Fruit fly (Drosophila melanogaster) whole organism, embryonic: ENCODE data around the gene Bem46.

ENCODE experiments used
- Aef1 ChIP-seq: fragments of 200-800 bp; sonication (Bioruptor generic); IDR thresholded peaks from 3 replicates; pipeline ENCODE4 v1.3.6; 2022; ENCODE audit warnings: missing biosample characterization, missing genetic modification characterization
- Blimp-1 ChIP-seq: fragments of 200-800 bp; sonication (Bioruptor generic); optimal IDR thresholded peaks from 3 replicates; lab custom pipeline; 2018; ENCODE audit warnings: missing biosample characterization, missing genetic modification characterization, mild to moderate bottlenecking, moderate library complexity, missing genetic modification reagents
- CG10209 ChIP-seq: fragments of 200-800 bp; sonication (Bioruptor generic); optimal IDR thresholded peaks from 3 replicates; lab custom pipeline; 2017; ENCODE audit warnings: missing biosample characterization, mild to moderate bottlenecking, missing genetic modification characterization, missing genetic modification reagents
- CG10366 ChIP-seq: fragments of 200-800 bp; sonication (Bioruptor generic); IDR thresholded peaks from 2 replicates; pipeline ENCODE4 v1.3.6; 2022; ENCODE audit warnings: missing biosample characterization, missing genetic modification characterization
- CG10959 ChIP-seq: fragments of 200-800 bp; sonication (Bioruptor generic); IDR thresholded peaks from 2 replicates; pipeline ENCODE4 v1.3.6; 2022; ENCODE audit warnings: missing biosample characterization, missing genetic modification characterization
- CG13123 ChIP-seq: fragments of 200-800 bp; sonication (Bioruptor generic); optimal IDR thresholded peaks from 2 replicates; lab custom pipeline; 2016; ENCODE audit warnings: missing biosample characterization, missing genetic modification characterization
- CG13424 ChIP-seq: fragments of 200-800 bp; sonication (Bioruptor generic); optimal IDR thresholded peaks from 2 replicates; lab custom pipeline; 2019; ENCODE audit warnings: missing biosample characterization, mild to moderate bottlenecking, missing genetic modification characterization, moderate library complexity
- CG13775 ChIP-seq: fragments of 200-800 bp; sonication (Bioruptor generic); optimal IDR thresholded peaks from 3 replicates; lab custom pipeline; 2017; ENCODE audit warnings: missing biosample characterization, mild to moderate bottlenecking, missing genetic modification characterization
- CG14710 ChIP-seq: fragments of 200-800 bp; sonication (Bioruptor generic); optimal IDR thresholded peaks from 3 replicates; lab custom pipeline; 2019; ENCODE audit warnings: missing biosample characterization, mild to moderate bottlenecking, missing genetic modification characterization, moderate library complexity
- CG15479 ChIP-seq: fragments of 200-800 bp; sonication (Bioruptor generic); optimal IDR thresholded peaks from 3 replicates; lab custom pipeline; 2019; ENCODE audit warnings: missing biosample characterization, mild to moderate bottlenecking, missing genetic modification characterization, moderate library complexity
- CG15696 ChIP-seq: fragments of 200-800 bp; sonication (Bioruptor generic); optimal IDR thresholded peaks from 2 replicates; lab custom pipeline; 2019; ENCODE audit warnings: missing biosample characterization, mild to moderate bottlenecking, missing genetic modification characterization, moderate library complexity
- CG17328 ChIP-seq: fragments of 200-800 bp; sonication (Bioruptor generic); IDR thresholded peaks from 2 replicates; pipeline ENCODE4 v1.3.6; 2022; ENCODE audit warnings: missing biosample characterization, missing genetic modification characterization
- CG17829 ChIP-seq: fragments of 200-800 bp; optimal IDR thresholded peaks from 2 replicates; lab custom pipeline; 2019; ENCODE audit warnings: missing biosample characterization, mild to moderate bottlenecking, missing genetic modification characterization, moderate library complexity
- CG1792 ChIP-seq: fragments of 200-800 bp; sonication (Bioruptor generic); optimal IDR thresholded peaks from 2 replicates; lab custom pipeline; 2016; ENCODE audit warnings: missing biosample characterization, missing genetic modification characterization
- CG18262 ChIP-seq: fragments of 200-800 bp; optimal IDR thresholded peaks from 3 replicates; lab custom pipeline; 2019; ENCODE audit warnings: missing biosample characterization, mild to moderate bottlenecking, missing genetic modification characterization, moderate library complexity
- CG32772 ChIP-seq: fragments of 200-800 bp; sonication (Bioruptor generic); IDR thresholded peaks from 2 replicates; pipeline ENCODE4 v1.3.6; 2022; ENCODE audit warnings: missing biosample characterization, missing genetic modification characterization
- CG5245 ChIP-seq: fragments of 200-800 bp; sonication (Bioruptor generic); optimal IDR thresholded peaks from 3 replicates; lab custom pipeline; 2016; ENCODE audit warnings: missing biosample characterization, missing genetic modification characterization
- CG5953 ChIP-seq: fragments of 200-800 bp; sonication (Bioruptor generic); IDR thresholded peaks from 2 replicates; pipeline ENCODE4 v1.3.6; 2022; ENCODE audit warnings: missing biosample characterization, missing genetic modification characterization
- CG6689 ChIP-seq: fragments of 200-800 bp; sonication (Bioruptor generic); IDR thresholded peaks from 2 replicates; pipeline ENCODE4 v1.3.6; 2022; ENCODE audit warnings: missing biosample characterization, missing genetic modification characterization
- CG7928 ChIP-seq: fragments of 200-800 bp; sonication (Bioruptor generic); optimal IDR thresholded peaks from 2 replicates; lab custom pipeline; 2017; ENCODE audit warnings: missing biosample characterization, mild to moderate bottlenecking, missing genetic modification characterization
- CG8359 ChIP-seq: fragments of 200-800 bp; sonication (Bioruptor generic); optimal IDR thresholded peaks from 2 replicates; lab custom pipeline; 2017; ENCODE audit warnings: missing biosample characterization, mild to moderate bottlenecking, missing genetic modification characterization, borderline replicate concordance
- CG9727 ChIP-seq: fragments of 200-800 bp; sonication (Bioruptor generic); optimal IDR thresholded peaks from 3 replicates; lab custom pipeline; 2017; ENCODE audit warnings: missing biosample characterization, mild to moderate bottlenecking, missing genetic modification characterization
- D ChIP-seq, 2 experiments: fragments of 200-800 bp in 1 of 2; fragments of >200 bp in 1 of 2; sonication (Bioruptor generic) in 1 of 2; optimal IDR thresholded peaks; 2 replicates in 1 of 2; 3 replicates in 1 of 2; lab custom pipeline; 2017; ENCODE audit warnings: mild to moderate bottlenecking in 1 of 2, missing biosample characterization in 1 of 2, missing genetic modification characterization in 1 of 2, missing genetic modification reagents in 1 of 2
- Dfd ChIP-seq, 2 experiments: fragments of >200 bp; optimal IDR thresholded peaks; 2 replicates each; lab custom pipeline; 2017; ENCODE audit warnings: missing biosample characterization in 2 of 2, missing genetic modification characterization in 2 of 2
- Gsc ChIP-seq: fragments of 200-800 bp; sonication (Bioruptor generic); IDR thresholded peaks from 2 replicates; pipeline ENCODE4 v1.3.6; 2022; ENCODE audit warnings: missing biosample characterization, missing genetic modification characterization
- HLH3B ChIP-seq: fragments of 200-800 bp; sonication (Bioruptor generic); IDR thresholded peaks from 2 replicates; pipeline ENCODE4 v1.3.6; 2022; ENCODE audit warnings: missing biosample characterization, missing genetic modification characterization
- Hr3 ChIP-seq: fragments of 200-800 bp; sonication (Bioruptor generic); optimal IDR thresholded peaks from 3 replicates; lab custom pipeline; 2016; ENCODE audit warnings: missing biosample characterization, missing genetic modification characterization
- MTF-1 ChIP-seq: fragments of 200-800 bp; sonication (Bioruptor generic); optimal IDR thresholded peaks from 2 replicates; lab custom pipeline; 2018; ENCODE audit warnings: missing biosample characterization, mild to moderate bottlenecking, missing genetic modification characterization, borderline replicate concordance
- Oaz ChIP-seq: fragments of 200-800 bp; sonication (Bioruptor generic); IDR thresholded peaks from 2 replicates; pipeline ENCODE4 v1.3.6; 2022; ENCODE audit warnings: missing biosample characterization, missing genetic modification characterization
- Oli ChIP-seq: fragments of 200-800 bp; sonication (Bioruptor generic); optimal IDR thresholded peaks from 2 replicates; lab custom pipeline; 2018; ENCODE audit warnings: missing biosample characterization, mild to moderate bottlenecking, missing genetic modification characterization, moderate library complexity
- PHDP ChIP-seq: fragments of 200-800 bp; sonication (Bioruptor generic); optimal IDR thresholded peaks from 3 replicates; lab custom pipeline; 2018; ENCODE audit warnings: missing biosample characterization, mild to moderate bottlenecking, missing genetic modification characterization, moderate library complexity
- Sin3A ChIP-seq: fragments of >200 bp; optimal IDR thresholded peaks from 2 replicates; lab custom pipeline; 2018
- Vsx1 ChIP-seq: fragments of 200-800 bp; sonication (Bioruptor generic); optimal IDR thresholded peaks from 2 replicates; lab custom pipeline; 2017; ENCODE audit warnings: missing biosample characterization, mild to moderate bottlenecking, missing genetic modification characterization, missing genetic modification reagents
- chif ChIP-seq, 2 experiments: fragments of 200-800 bp; sonication (Bioruptor generic); optimal IDR thresholded peaks; 3 replicates each; lab custom pipeline; 2016; ENCODE audit warnings: missing biosample characterization in 2 of 2, missing genetic modification characterization in 2 of 2
- ci ChIP-seq: fragments of 200-800 bp; sonication (Bioruptor generic); IDR thresholded peaks from 3 replicates; pipeline ENCODE4 v1.3.6; 2022; ENCODE audit warnings: missing biosample characterization, missing genetic modification characterization
- dmrt11E ChIP-seq: fragments of 200-800 bp; sonication (Bioruptor generic); optimal IDR thresholded peaks from 3 replicates; lab custom pipeline; 2018; ENCODE audit warnings: missing biosample characterization, mild to moderate bottlenecking, missing genetic modification characterization, moderate library complexity
- esg ChIP-seq: fragments of 200-800 bp; sonication (Bioruptor generic); conservative IDR thresholded peaks from 2 replicates; pipeline ENCODE4 v1.3.6; 2022; ENCODE audit warnings: missing biosample characterization, missing genetic modification characterization
- hth ChIP-seq: fragments of >200 bp; optimal IDR thresholded peaks from 2 replicates; lab custom pipeline; 2017; ENCODE audit warnings: inconsistent platforms
- jigr1 ChIP-seq: fragments of 200-800 bp; sonication (Bioruptor generic); IDR thresholded peaks from 3 replicates; pipeline ENCODE4 v1.3.6; 2022; ENCODE audit warnings: missing biosample characterization, missing genetic modification characterization
- mam ChIP-seq: fragments of 200-800 bp; sonication (Bioruptor generic); optimal IDR thresholded peaks from 3 replicates; lab custom pipeline; 2016; ENCODE audit warnings: missing biosample characterization, missing genetic modification characterization
- pan ChIP-seq, 4 experiments: fragments of >200 bp in 3 of 4; fragments of 200-800 bp in 1 of 4; sonication (Bioruptor generic) in 1 of 4; optimal IDR thresholded peaks in 3 of 4; IDR thresholded peaks in 1 of 4; 2 replicates each; pipeline versions ENCODE4 v1.3.6 to Lab custom; 2017 to 2022; ENCODE audit warnings: missing biosample characterization in 2 of 4, missing genetic modification characterization in 2 of 4, mixed read lengths in 1 of 4
- prd ChIP-seq, 3 experiments: fragments of >200 bp in 2 of 3; fragments of 200-800 bp in 1 of 3; sonication (Bioruptor generic) in 1 of 3; optimal IDR thresholded peaks in 2 of 3; IDR thresholded peaks in 1 of 3; 2 replicates in 2 of 3; 3 replicates in 1 of 3; pipeline versions ENCODE4 v1.3.6 to Lab custom; 2017 to 2022; ENCODE audit warnings: missing biosample characterization in 1 of 3, missing genetic modification characterization in 1 of 3
- sc ChIP-seq, 3 experiments: fragments of >200 bp in 2 of 3; fragments of 200-800 bp in 1 of 3; sonication (Bioruptor generic) in 1 of 3; optimal IDR thresholded peaks; 2 replicates in 2 of 3; 3 replicates in 1 of 3; lab custom pipeline; 2017; ENCODE audit warnings: mild to moderate bottlenecking in 1 of 3, missing biosample characterization in 1 of 3, missing genetic modification characterization in 1 of 3, missing genetic modification reagents in 1 of 3
- sens ChIP-seq: fragments of 200-800 bp; sonication (Bioruptor generic); peaks from one replicate; lab custom pipeline; 2016; ENCODE audit warnings: missing biosample characterization, missing genetic modification characterization
- sisA ChIP-seq: fragments of 200-800 bp; sonication (Bioruptor generic); IDR thresholded peaks from 2 replicates; pipeline ENCODE4 v1.3.6; 2022; ENCODE audit warnings: missing biosample characterization, missing genetic modification characterization
- slbo ChIP-seq: fragments of 200-800 bp; sonication (Bioruptor generic); IDR thresholded peaks from 2 replicates; pipeline ENCODE4 v1.3.6; 2022; ENCODE audit warnings: missing biosample characterization, missing genetic modification characterization
- stc ChIP-seq: fragments of 200-800 bp; sonication (Bioruptor generic); IDR thresholded peaks from 2 replicates; pipeline ENCODE4 v1.3.6; 2022; ENCODE audit warnings: missing biosample characterization, missing genetic modification characterization
- ttk ChIP-seq: fragments of 200-800 bp; sonication (Bioruptor generic); IDR thresholded peaks from 2 replicates; pipeline ENCODE4 v2.1.2; 2022; ENCODE audit warnings: missing biosample characterization, missing genetic modification characterization
- yki ChIP-seq: fragments of >200 bp; optimal IDR thresholded peaks from 3 replicates; lab custom pipeline; 2018

Bem46 gene

dm6 chr2L:3012780-3013179, 24.9 kb downstream of the Bem46 start (continued):
- TF ChIP-seq Oli (peak; percentile 43), sc (optimal IDR thresholded peaks at IDR 0.05; lab: Kevin White, UChicago) (no peak), sc (GFP tag; optimal IDR thresholded peaks at IDR 0.05; lab: Kevin White, UChicago) (no peak), Blimp-1 (GFP tag; lab: Kevin White, UChicago) (peak; percentile 37), ci (peak; percentile 65; the same call in 1 of the 3 replicates), HLH3B (GFP tag; lab: Robert Waterston, UW) (peak; percentile 50), CG10959 (0 out of 2 replicates have a peak, but pooled peaks have one; percentile 7), pan (optimal IDR thresholded peaks at IDR 0.05; lab: Kevin White, UChicago) (no peak), pan (GFP tag; optimal IDR thresholded peaks at IDR 0.05 in 1 of 2, IDR thresholded peaks at IDR 0.05 in 1 of 2) (peak in 1 of 2 experiments; percentile 27), yki (lab: Kevin White, UChicago) (no peak), CG14710 (tag; lab: Kevin White, UChicago) (peak; percentile 34), Vsx1 (GFP tag; lab: Kevin White, UChicago) (no peak), ttk (GFP tag; lab: Robert Waterston, UW) (0 out of 2 replicates have a peak, but pooled peaks have one; percentile 23), CG13775 (GFP tag; lab: Kevin White, UChicago) (no peak), CG1792 (GFP tag; lab: Kevin White, UChicago) (no peak), jigr1 (GFP tag; lab: Robert Waterston, UW) (no peak), MTF-1 (GFP tag; lab: Kevin White, UChicago) (no peak), CG17328 (GFP tag; lab: Robert Waterston, UW) (peak; percentile 45; the same call in 1 of the 2 replicates), CG7928 (GFP tag; lab: Kevin White, UChicago) (no peak), CG8359 (GFP tag; lab: Kevin White, UChicago) (no peak), sens (peak; percentile 78), dmrt11E (tag; lab: Kevin White, UChicago) (peak; percentile 49), CG32772 (0 out of 2 replicates have a peak, but pooled peaks have one; percentile 27), CG13424 (tag; lab: Kevin White, UChicago) (peak; percentile 28), Hr3 (GFP tag; lab: Kevin White, UChicago) (peak; percentile 12), CG18262 (tag; lab: Kevin White, UChicago) (peak; percentile 42), slbo (GFP tag; lab: Robert Waterston, UW) (peak; percentile 49), CG5953 (GFP tag; lab: Robert Waterston, UW) (no peak), CG10366 (GFP tag; lab: Robert Waterston, UW) (peak; percentile 14; the same call in 1 of the 2 replicates), hth (lab: Kevin White, UChicago) (no peak), CG17829 (tag; lab: Kevin White, UChicago) (peak; percentile 53), Dfd (GFP tag; optimal IDR thresholded peaks at IDR 0.05; lab: Kevin White, UChicago) (no peak), D (optimal IDR thresholded peaks at IDR 0.05; lab: Kevin White, UChicago) (no peak), D (GFP tag; optimal IDR thresholded peaks at IDR 0.05; lab: Kevin White, UChicago) (peak; percentile 9), CG6689 (GFP tag; lab: Robert Waterston, UW) (no peak), Gsc (GFP tag; lab: Robert Waterston, UW) (no peak), Sin3A (lab: Kevin White, UChicago) (no peak), mam (GFP tag; lab: Kevin White, UChicago) (no peak), CG13123 (GFP tag; lab: Kevin White, UChicago) (no peak), CG10209 (GFP tag; lab: Kevin White, UChicago) (peak; percentile 22), stc (peak; percentile 33; the same call in 1 of the 2 replicates), CG15696 (tag; lab: Kevin White, UChicago) (peak; percentile 12), CG9727 (GFP tag; lab: Kevin White, UChicago) (peak; percentile 35), CG5245 (GFP tag; lab: Kevin White, UChicago) (peak; percentile 37), PHDP (peak; percentile 26), prd (optimal IDR thresholded peaks at IDR 0.05; lab: Kevin White, UChicago) (no peak), prd (GFP tag; IDR thresholded peaks at IDR 0.05; lab: Robert Waterston, UW) (peak; percentile 55; the same call in 1 of the 3 replicates), Aef1 (GFP tag; lab: Robert Waterston, UW) (0 out of 3 replicates have a peak, but pooled peaks have one; percentile 16), sisA (peak; percentile 64), CG15479 (GFP tag; lab: Kevin White, UChicago) (no peak), chif (GFP tag; optimal IDR thresholded peaks at IDR 0.05; lab: Kevin White, UChicago) (no peak), esg (peak; percentile 10; the same call in 1 of the 2 replicates), Oaz (GFP tag; lab: Robert Waterston, UW) (no peak)
